Worm (Caenorhabditis elegans) whole organism, L2 larva: ENCODE data around the gene czw-1.
"Not testable (repeated sequence)": the region's sequence is repeated elsewhere in the genome, so short reads cannot be mapped to it uniquely, and the experiment has no call there.

Experiments used
- C34F6.9 ChIP-seq: fragments of 150-350 bp; optimal IDR thresholded peaks from 2 replicates; lab custom pipeline; 2014; ENCODE audit warnings: missing biosample characterization, missing genetic modification characterization
- F13H6.1 ChIP-seq: sonication (generic microtip); optimal IDR thresholded peaks from 2 replicates; lab custom pipeline; 2016; ENCODE audit warnings: missing genetic modification characterization, missing compliant biosample characterization
- alr-1 ChIP-seq: fragments of 150-350 bp; optimal IDR thresholded peaks from 2 replicates; lab custom pipeline; 2014; ENCODE audit warnings: missing biosample characterization, missing genetic modification characterization
- blmp-1 ChIP-seq: sonication (generic microtip); optimal IDR thresholded peaks from 2 replicates; lab custom pipeline; 2017; ENCODE audit warnings: missing genetic modification characterization, mild to moderate bottlenecking, missing compliant biosample characterization, antibody characterized with exemption, moderate library complexity; ENCODE audit not compliant: insufficient read depth
- ceh-16 ChIP-seq: fragments of 150-350 bp; optimal IDR thresholded peaks from 2 replicates; lab custom pipeline; 2014; ENCODE audit warnings: missing biosample characterization, missing genetic modification characterization
- crh-2 ChIP-seq: sonication (generic microtip); optimal IDR thresholded peaks from 2 replicates; lab custom pipeline; 2017; ENCODE audit warnings: missing biosample characterization, missing genetic modification characterization
- elt-1 ChIP-seq: fragments of 150-350 bp; optimal IDR thresholded peaks from 2 replicates; lab custom pipeline; 2014; ENCODE audit warnings: missing biosample characterization, missing genetic modification characterization
- elt-3 ChIP-seq: sonication (generic microtip); optimal IDR thresholded peaks from 2 replicates; lab custom pipeline; 2017; ENCODE audit warnings: missing biosample characterization, missing genetic modification characterization
- gmeb-1 ChIP-seq: fragments of 150-350 bp; optimal IDR thresholded peaks from 2 replicates; lab custom pipeline; 2014; ENCODE audit warnings: missing biosample characterization, missing genetic modification characterization
- lin-11 ChIP-seq: fragments of 150-350 bp; sonication (generic microtip); optimal IDR thresholded peaks from 2 replicates; lab custom pipeline; 2014; ENCODE audit warnings: missing biosample characterization, missing genetic modification characterization, inconsistent platforms, mixed read lengths
- lin-13 ChIP-seq: fragments of 150-350 bp; optimal IDR thresholded peaks from 2 replicates; lab custom pipeline; 2014; ENCODE audit warnings: missing biosample characterization, missing genetic modification reagents, missing genetic modification characterization
- lsy-2 ChIP-seq, 2 experiments: fragments of 150-350 bp in 1 of 2; sonication (generic microtip) in 1 of 2; optimal IDR thresholded peaks; 2 replicates each; lab custom pipeline; 2014 to 2017; ENCODE audit warnings: missing biosample characterization in 2 of 2, missing genetic modification characterization in 2 of 2
- mab-5 ChIP-seq: fragments of 150-350 bp; optimal IDR thresholded peaks from 2 replicates; lab custom pipeline; 2014; ENCODE audit warnings: missing biosample characterization, missing genetic modification characterization
- mdl-1 ChIP-seq, 2 experiments: fragments of 150-350 bp in 1 of 2; sonication (generic microtip) in 1 of 2; optimal IDR thresholded peaks; 2 replicates each; lab custom pipeline; 2017; ENCODE audit warnings: missing biosample characterization in 2 of 2, missing genetic modification characterization in 2 of 2
- nhr-129 ChIP-seq: fragments of 150-350 bp; optimal IDR thresholded peaks from 2 replicates; lab custom pipeline; 2014; ENCODE audit warnings: missing biosample characterization, missing genetic modification characterization
- nhr-25 ChIP-seq: fragments of 150-350 bp; sonication (generic microtip); optimal IDR thresholded peaks from 3 replicates; lab custom pipeline; 2014; ENCODE audit warnings: missing biosample characterization, missing genetic modification characterization
- nhr-6 ChIP-seq: fragments of 150-350 bp; optimal IDR thresholded peaks from 2 replicates; lab custom pipeline; 2014; ENCODE audit warnings: missing biosample characterization, missing genetic modification characterization
- nhr-77 ChIP-seq: fragments of 150-350 bp; optimal IDR thresholded peaks from 2 replicates; lab custom pipeline; 2014; ENCODE audit warnings: missing biosample characterization, missing genetic modification characterization
- sma-3 ChIP-seq: sonication (generic microtip); optimal IDR thresholded peaks from 2 replicates; lab custom pipeline; 2016; ENCODE audit warnings: missing genetic modification reagents, missing genetic modification characterization, missing compliant biosample characterization
- sma-9 ChIP-seq, 2 experiments: fragments of 150-350 bp in 1 of 2; sonication (generic microtip) in 1 of 2; optimal IDR thresholded peaks; 2 replicates each; lab custom pipeline; 2014 to 2016; ENCODE audit warnings: missing genetic modification characterization in 2 of 2, mild to moderate bottlenecking in 1 of 2, missing biosample characterization in 1 of 2, missing compliant biosample characterization in 1 of 2, missing genetic modification reagents in 1 of 2, moderate library complexity in 1 of 2
- snpc-4 ChIP-seq: fragments of 150-350 bp; optimal IDR thresholded peaks from 2 replicates; lab custom pipeline; 2014; ENCODE audit warnings: missing biosample characterization, missing genetic modification characterization
- unc-39 ChIP-seq: fragments of 150-350 bp; optimal IDR thresholded peaks from 2 replicates; lab custom pipeline; 2014; ENCODE audit warnings: missing biosample characterization, missing genetic modification characterization
- unc-55 ChIP-seq: fragments of 150-350 bp; sonication (generic microtip); optimal IDR thresholded peaks from 3 replicates; lab custom pipeline; 2014; ENCODE audit warnings: missing biosample characterization, missing genetic modification reagents, missing genetic modification characterization
- unc-62 ChIP-seq: fragments of 150-350 bp; optimal IDR thresholded peaks from 2 replicates; lab custom pipeline; 2014; ENCODE audit warnings: missing biosample characterization, missing genetic modification reagents, missing genetic modification characterization
- zag-1 ChIP-seq: fragments of 150-350 bp; optimal IDR thresholded peaks from 2 replicates; lab custom pipeline; 2014; ENCODE audit warnings: missing biosample characterization, missing genetic modification characterization
- ztf-11 ChIP-seq: sonication (generic microtip); optimal IDR thresholded peaks from 2 replicates; lab custom pipeline; 2017; ENCODE audit warnings: missing biosample characterization, missing genetic modification characterization

Gene czw-1

DNA sequence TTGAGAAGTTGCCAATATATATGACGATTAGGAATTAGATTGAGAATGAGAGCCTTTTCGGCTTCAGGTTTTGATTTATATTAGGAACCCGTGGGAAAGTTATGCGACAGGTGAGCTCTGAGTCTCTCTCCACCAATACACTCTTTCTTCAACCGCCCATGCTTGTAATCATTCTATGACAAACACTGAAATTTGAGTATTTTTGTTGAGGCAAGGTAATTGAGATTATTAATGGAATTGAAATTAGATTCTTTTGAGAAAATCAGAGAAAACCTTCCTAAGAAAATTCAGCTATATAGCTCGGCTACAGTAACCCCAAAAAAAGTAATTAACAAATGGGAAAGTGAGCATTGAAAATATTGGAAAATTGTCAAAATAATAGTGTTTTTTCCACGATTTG lies 9.2 kb upstream of the czw-1 start, which contains the start of gene ceh-19:
TSS of gene ceh-19 (minus strand) at position 101 of the 400 bp plus-strand sequence.
- no peak for TF ChIP-seq mdl-1 (tag; optimal IDR thresholded peaks at IDR 0.05; lab: Kevin White, UChicago)
- TF ChIP-seq lin-13 (GFP tag; lab: Kevin White, UChicago) = no peak
- no peak for TF ChIP-seq snpc-4 (tag; lab: Kevin White, UChicago)
- no peak for TF ChIP-seq mab-5 (tag; lab: Kevin White, UChicago)
- no peak for TF ChIP-seq elt-1
- no peak for TF ChIP-seq unc-39
- no peak for TF ChIP-seq alr-1
- TF ChIP-seq sma-9 (GFP tag; optimal IDR thresholded peaks at IDR 0.05; lab: Kevin White, UChicago) = no peak
- TF ChIP-seq sma-9 (tag; optimal IDR thresholded peaks at IDR 0.05; lab: Kevin White, UChicago) = no peak
- TF ChIP-seq ztf-11 (tag; lab: Kevin White, UChicago) = no peak
- no peak for TF ChIP-seq nhr-6 (tag; lab: Kevin White, UChicago)
- no peak for TF ChIP-seq elt-3 (tag; lab: Kevin White, UChicago)
- no peak for TF ChIP-seq blmp-1 (tag; lab: Kevin White, UChicago)

DNA sequence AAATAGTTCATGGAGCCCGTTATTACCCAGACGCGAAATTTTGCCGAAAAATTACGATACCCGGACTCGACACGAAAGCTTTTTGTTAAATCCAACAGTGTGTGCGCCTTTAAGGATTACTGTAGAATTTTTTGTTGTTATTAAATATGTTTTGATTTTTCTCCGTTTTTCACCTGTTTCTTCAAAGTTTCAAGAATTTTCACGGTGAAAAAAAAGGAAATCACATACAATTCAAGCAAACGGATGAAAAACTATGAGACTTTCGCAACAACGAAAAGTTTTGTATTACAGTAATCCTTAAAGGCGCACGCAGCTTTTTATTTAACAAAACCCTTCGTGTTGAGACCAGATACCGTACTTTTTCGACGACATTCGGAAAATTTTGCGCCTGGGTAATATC lies 7.4 kb upstream of the czw-1 start:
- TF ChIP-seq elt-1 (no peak), snpc-4 (tag; lab: Kevin White, UChicago) (no peak), unc-62 (no peak)

DNA sequence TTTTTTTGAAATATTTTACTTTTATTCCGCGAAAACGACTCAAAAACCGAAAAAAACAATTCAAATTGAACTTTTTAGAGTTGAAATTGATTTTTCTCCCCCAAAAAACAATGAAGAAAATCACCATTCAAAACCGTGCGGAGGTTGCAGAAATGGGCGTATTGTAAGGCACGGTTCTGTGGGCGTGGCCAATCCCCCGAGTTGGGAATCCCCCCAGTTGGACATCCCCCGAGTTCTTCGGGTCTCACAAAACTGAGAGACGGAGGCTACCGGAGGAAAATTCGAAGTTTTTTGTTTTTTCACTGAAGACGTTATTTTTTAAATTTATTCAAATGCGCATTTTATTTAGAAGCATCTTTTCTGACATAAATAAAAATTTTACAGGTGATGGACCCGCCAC lies 1.7 kb upstream of the czw-1 start, which contains the start of gene mcm-3AP:
TSS of gene mcm-3AP (plus strand) at position 383 of the 400 bp plus-strand sequence.
- TF ChIP-seq unc-55 (GFP tag; lab: Kevin White, UChicago) = peak; percentile 48
- peak in 1 of 2 experiments; percentile 63 for TF ChIP-seq lsy-2 (tag; optimal IDR thresholded peaks at IDR 0.05; lab: Kevin White, UChicago)
- peak; percentile 8 for TF ChIP-seq F13H6.1 (tag; lab: Kevin White, UChicago)
- TF ChIP-seq C34F6.9 = peak; percentile 2

DNA sequence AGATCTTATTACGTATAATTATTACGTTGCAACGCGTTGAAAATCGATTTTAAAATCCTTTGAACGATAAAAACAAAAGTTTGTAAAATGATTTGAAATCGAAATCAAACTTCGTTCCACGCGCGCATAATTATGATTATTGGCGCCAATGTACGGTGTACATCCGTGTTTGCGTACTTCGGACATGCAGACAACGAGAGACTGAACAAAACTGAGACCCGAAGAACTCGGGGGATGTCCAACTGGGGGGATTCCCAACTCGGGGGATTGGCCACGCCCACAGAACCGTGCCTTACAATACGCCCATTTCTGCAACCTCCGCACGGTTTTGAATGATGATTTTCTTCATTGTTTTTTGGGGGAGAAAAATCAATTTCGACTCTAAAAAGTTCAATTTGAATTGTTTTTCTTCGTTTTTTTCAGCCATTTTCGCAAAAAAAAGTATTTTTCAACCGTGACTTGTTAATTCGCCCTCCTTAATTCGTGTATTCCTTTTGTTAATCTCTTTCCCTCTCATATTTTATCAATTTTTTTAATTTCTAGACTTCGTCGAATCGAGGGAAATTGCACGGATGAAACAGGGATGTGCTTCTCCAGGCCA lies 374 bp upstream of the czw-1 start, which contains the start of gene F20D12.12:
TSS of gene F20D12.12 (plus strand) at position 542 of the 601 bp plus-strand sequence.
- peak; percentile 33 for TF ChIP-seq crh-2 (tag; lab: Kevin White, UChicago)
- peak; percentile 32 for TF ChIP-seq gmeb-1 (tag; lab: Kevin White, UChicago)
- TF ChIP-seq nhr-25 = peak; percentile 24
- TF ChIP-seq sma-3 (GFP tag; lab: Kevin White, UChicago) = peak; percentile 68
- TF ChIP-seq zag-1 (tag; lab: Kevin White, UChicago) = peak; percentile 49
- TF ChIP-seq snpc-4 (tag; lab: Kevin White, UChicago) = peak; percentile 7
- TF ChIP-seq sma-9 (GFP tag; optimal IDR thresholded peaks at IDR 0.05; lab: Kevin White, UChicago) = peak; percentile 75
- TF ChIP-seq sma-9 (tag; optimal IDR thresholded peaks at IDR 0.05; lab: Kevin White, UChicago) = not testable (repeated sequence)
- TF ChIP-seq C34F6.9 = peak; percentile 72
- peak; percentile 55 for TF ChIP-seq unc-55 (GFP tag; lab: Kevin White, UChicago)
- peak; percentile 82 to 96 for TF ChIP-seq lsy-2 (tag; optimal IDR thresholded peaks at IDR 0.05; lab: Kevin White, UChicago)
- peak; percentile 68 for TF ChIP-seq F13H6.1 (tag; lab: Kevin White, UChicago)
- TF ChIP-seq lin-13 (GFP tag; lab: Kevin White, UChicago) = peak; percentile 65
- TF ChIP-seq nhr-129 (tag; lab: Kevin White, UChicago) = peak; percentile 74
- TF ChIP-seq, all 48 proteins: peak for 13; not testable (repeated sequence) for 35

DNA sequence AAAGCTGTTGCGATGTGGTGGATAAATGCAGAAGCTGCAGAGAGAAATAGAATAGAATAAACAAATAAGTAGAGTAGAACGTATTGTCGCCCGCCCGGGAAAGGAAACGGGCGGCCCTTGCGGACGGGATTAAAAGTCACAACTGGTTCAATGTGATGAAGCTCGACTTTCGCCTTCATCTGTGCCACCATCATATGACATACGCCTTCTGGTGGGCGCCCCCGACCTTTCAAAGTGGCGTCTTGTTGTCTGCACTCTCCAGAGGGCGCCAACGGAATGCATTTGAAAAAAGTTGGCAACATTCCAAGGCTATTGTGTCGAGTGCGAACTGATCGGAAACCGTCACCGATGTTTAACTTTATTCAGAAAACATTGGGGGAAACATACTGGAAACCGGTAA lies 3.4 kb downstream of the czw-1 start:
- no peak for TF ChIP-seq nhr-6 (tag; lab: Kevin White, UChicago)
- no peak for TF ChIP-seq zag-1 (tag; lab: Kevin White, UChicago)
- TF ChIP-seq lin-11 (tag; lab: Kevin White, UChicago) = no peak
- TF ChIP-seq nhr-129 (tag; lab: Kevin White, UChicago) = peak; percentile 29
- TF ChIP-seq ceh-16 (tag; lab: Kevin White, UChicago) = no peak
- TF ChIP-seq gmeb-1 (tag; lab: Kevin White, UChicago) = no peak
- TF ChIP-seq nhr-25 = peak; percentile 54
- TF ChIP-seq blmp-1 (tag; lab: Kevin White, UChicago) = peak; percentile 27
- TF ChIP-seq nhr-77 (tag; lab: Kevin White, UChicago) = no peak
- TF ChIP-seq C34F6.9 = no peak

DNA sequence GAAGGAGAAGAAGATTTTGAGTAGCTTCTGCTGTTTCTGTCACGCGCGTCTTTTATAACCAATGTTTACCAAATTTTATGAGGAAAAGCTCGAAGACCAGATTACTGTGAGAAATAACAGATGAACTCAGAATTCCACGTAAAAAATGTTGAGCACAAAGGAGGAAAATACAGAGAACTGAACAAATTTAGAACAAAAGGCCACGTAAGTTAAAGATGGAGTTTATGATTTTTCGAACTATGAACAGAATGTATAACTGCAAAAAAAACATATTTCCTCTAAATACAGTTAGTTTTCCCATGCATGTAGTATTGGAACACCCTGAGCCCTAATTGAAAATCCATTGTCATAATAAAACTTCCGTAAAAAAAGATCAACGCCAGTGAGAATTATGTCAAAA lies 5.7 kb downstream of the czw-1 start, which contains the start of gene exc-9:
TSS of gene exc-9 (minus strand) at position 101 of the 400 bp plus-strand sequence.
- no peak for TF ChIP-seq nhr-129 (tag; lab: Kevin White, UChicago)
- TF ChIP-seq C34F6.9 = no peak
- TF ChIP-seq, all 48 proteins: peak for 0
